Worm (Caenorhabditis elegans): ENCODE measurements around the gene W08F4.7.

Gene W08F4.7

ce11 chrII:572010-572409 lies 5.5 kb downstream of the W08F4.7 start, which contains the start of gene mlt-8:
Gene mlt-8 (minus strand): TSS chrII:572110.
- TF ChIP-seq mab-5 (tag; optimal IDR thresholded peaks at IDR 0.05) = no peak
- no peak for TF ChIP-seq ztf-11 (tag; optimal IDR thresholded peaks at IDR 0.05)
- TF ChIP-seq zag-1 (tag; optimal IDR thresholded peaks at IDR 0.05) = no peak

DNA sequence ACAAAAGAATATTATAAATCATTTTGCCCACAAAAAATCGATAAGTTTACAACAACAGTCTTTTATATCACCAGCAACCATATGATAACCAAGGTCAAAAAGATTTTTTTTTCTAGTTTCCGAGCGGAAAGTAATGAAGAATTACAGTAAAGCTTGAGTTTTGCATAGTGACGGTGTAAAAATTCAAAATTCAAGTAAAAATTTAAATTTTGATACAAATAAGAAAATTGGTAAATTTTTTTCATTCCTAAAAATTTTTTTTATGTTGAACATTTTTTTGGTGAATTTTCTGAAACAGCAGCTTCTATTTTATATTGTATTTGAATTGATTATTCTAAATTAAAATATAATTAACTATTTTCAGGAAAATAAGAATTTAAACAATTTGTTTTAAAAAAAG lies 8.8 kb downstream of the W08F4.7 start, which contains the start of gene W08F4.5:
Gene W08F4.5, minus strand, starts transcription at position 101 of the 400 bp plus-strand sequence.
- TF ChIP-seq skn-1 (tag; optimal IDR thresholded peaks at IDR 0.05) = no peak
- no peak for TF ChIP-seq mbf-1 (tag; optimal IDR thresholded peaks at IDR 0.05)
- no peak for TF ChIP-seq alr-1 (tag; optimal IDR thresholded peaks at IDR 0.05)
- TF ChIP-seq fos-1 (tag; optimal IDR thresholded peaks at IDR 0.05) = no peak
- no peak for TF ChIP-seq nhr-6 (tag; optimal IDR thresholded peaks at IDR 0.05)
- no peak for TF ChIP-seq ama-1 (optimal IDR thresholded peaks at IDR 0.05)
- TF ChIP-seq lin-39 (tag; optimal IDR thresholded peaks at IDR 0.05) = no peak
- TF ChIP-seq aly-2 (tag; optimal IDR thresholded peaks at IDR 0.05) = no peak
- TF ChIP-seq blmp-1 (tag; optimal IDR thresholded peaks at IDR 0.05; ENCODE audit: insufficient read depth) = no peak
- TF ChIP-seq nhr-23 (tag; optimal IDR thresholded peaks at IDR 0.05) = no peak
- no peak for TF ChIP-seq ceh-82 (tag; optimal IDR thresholded peaks at IDR 0.05)
- no peak for TF ChIP-seq lsy-2 (tag; optimal IDR thresholded peaks at IDR 0.05)
- TF ChIP-seq ceh-16 (tag; optimal IDR thresholded peaks at IDR 0.05) = no peak
- no peak for TF ChIP-seq egl-27 (tag; optimal IDR thresholded peaks at IDR 0.05)

DNA sequence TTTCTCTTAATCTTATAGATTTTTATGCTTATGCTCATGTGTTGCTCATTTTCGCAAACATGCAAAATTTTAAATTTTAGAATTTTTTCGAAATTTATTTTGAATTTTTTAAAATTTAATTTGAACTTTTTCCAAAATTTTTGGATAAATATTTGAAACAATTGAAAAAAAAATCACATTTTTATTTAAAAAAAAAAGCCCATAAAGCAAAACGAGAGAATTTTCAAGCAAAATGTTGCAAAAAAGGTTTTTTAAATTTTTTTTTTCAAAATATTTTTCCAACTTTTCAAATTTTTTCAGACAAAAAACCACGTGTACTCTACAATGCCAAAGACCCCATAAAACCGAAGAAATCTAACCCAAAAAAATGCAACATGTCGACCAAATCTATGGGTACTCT lies 21.3 kb downstream of the W08F4.7 start, which contains the start of the genes C09E8.1 and C09E8.6:
Gene C09E8.1, plus strand, starts transcription at position 301 of the 400 bp plus-strand sequence.
Gene C09E8.6, plus strand, starts transcription at position 313 of the 400 bp plus-strand sequence.
- TF ChIP-seq dmd-4 (tag; optimal IDR thresholded peaks at IDR 0.05) (no peak), nhr-129 (tag; optimal IDR thresholded peaks at IDR 0.05) (no peak), unc-39 (tag; optimal IDR thresholded peaks at IDR 0.05) (no peak), snpc-4 (tag; optimal IDR thresholded peaks at IDR 0.05) (no peak), ztf-11 (tag; optimal IDR thresholded peaks at IDR 0.05) (no peak), nhr-21 (tag; optimal IDR thresholded peaks at IDR 0.05) (no peak), gmeb-1 (tag; optimal IDR thresholded peaks at IDR 0.05) (no peak), egl-27 (tag; optimal IDR thresholded peaks at IDR 0.05) (no peak), R02D3.7 (tag; optimal IDR thresholded peaks at IDR 0.05) (no peak), peb-1 (tag; optimal IDR thresholded peaks at IDR 0.05) (no peak), ceh-16 (tag; optimal IDR thresholded peaks at IDR 0.05) (no peak), elt-1 (tag; optimal IDR thresholded peaks at IDR 0.05) (no peak), zag-1 (tag; optimal IDR thresholded peaks at IDR 0.05) (no peak), nhr-25 (tag; optimal IDR thresholded peaks at IDR 0.05) (no peak), ZK546.5 (tag; optimal IDR thresholded peaks at IDR 0.05) (no peak)

DNA sequence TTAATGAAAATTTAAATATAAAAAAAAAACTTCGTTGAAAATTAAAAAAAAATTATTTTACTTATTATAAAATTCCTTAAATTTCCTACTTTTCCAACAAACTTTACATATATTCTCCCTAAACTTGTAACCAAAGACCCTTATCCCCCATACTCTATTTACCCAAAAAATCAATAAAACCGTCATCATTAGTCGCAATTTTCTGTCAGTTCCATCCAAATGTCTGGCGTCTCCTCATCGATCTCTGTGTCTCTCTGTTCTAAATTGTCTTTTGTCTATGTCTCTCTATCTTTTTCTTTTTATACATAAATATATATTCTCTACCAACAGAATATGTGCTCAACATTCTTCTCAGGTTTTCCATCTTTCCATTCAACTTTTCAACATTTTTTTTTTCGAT lies 22.2 kb downstream of the W08F4.7 start:
- peak; percentile 20 for TF ChIP-seq C34F6.9 (tag; optimal IDR thresholded peaks at IDR 0.05)
- TF ChIP-seq aly-2 (tag; optimal IDR thresholded peaks at IDR 0.05) = no peak

- TF ChIP-seq ztf-11 (tag; optimal IDR thresholded peaks at IDR 0.05) = no peak
- TF ChIP-seq C34F6.9 (tag; optimal IDR thresholded peaks at IDR 0.05) = no peak
- no peak for TF ChIP-seq ztf-4 (tag; optimal IDR thresholded peaks at IDR 0.05)
- TF ChIP-seq gmeb-1 (tag; optimal IDR thresholded peaks at IDR 0.05) = no peak
- no peak for TF ChIP-seq egl-27 (tag; optimal IDR thresholded peaks at IDR 0.05)
- TF ChIP-seq alr-1 (tag; optimal IDR thresholded peaks at IDR 0.05) = no peak
- TF ChIP-seq unc-39 (tag; optimal IDR thresholded peaks at IDR 0.05) = no peak
Measured at ce11 chrII:551245-551904, 26.2 kb downstream of the W08F4.7 start, which contains the start of gene lips-7. Gene lips-7 (plus strand): TSS chrII:551854.

DNA sequence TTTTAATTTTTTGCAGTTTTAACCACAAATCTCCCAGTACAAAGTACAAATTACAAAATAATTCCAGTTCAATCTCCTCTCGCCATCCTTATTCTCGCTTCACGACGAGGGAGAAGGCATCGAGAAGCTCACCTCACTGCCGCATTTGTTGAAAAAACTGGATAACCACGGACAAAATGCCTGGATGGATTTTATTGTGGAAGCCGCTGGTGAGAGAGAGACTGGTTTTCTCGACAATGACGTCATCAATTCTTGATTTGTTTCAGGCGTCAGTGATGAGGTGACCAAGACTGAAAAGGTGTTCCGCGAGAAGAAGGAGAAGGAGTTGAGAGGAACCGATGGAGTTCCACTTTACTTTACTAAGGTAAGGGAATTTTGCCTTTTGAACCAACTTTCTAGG lies 28.0 kb downstream of the W08F4.7 start:
- TF ChIP-seq sem-4 (tag; optimal IDR thresholded peaks at IDR 0.05) (no peak), F13H6.1 (tag; optimal IDR thresholded peaks at IDR 0.05) (no peak), unc-55 (GFP tag; optimal IDR thresholded peaks at IDR 0.05) (peak; percentile 7)

Data from whole organism, L2 larva.